Worm (Caenorhabditis elegans): Measurements from ENCODE around the gene Y5H2B.3.

Y5H2B.3 gene

ce11 chrV:2216927-2217326 lies 28.8 kb downstream of the Y5H2B.3 start:
- TF ChIP-seq rcor-1 (GFP tag; IDR thresholded peaks at IDR 0.05) (no peak), lsl-1 (GFP tag; optimal IDR thresholded peaks at IDR 0.05) (no peak)

DNA sequence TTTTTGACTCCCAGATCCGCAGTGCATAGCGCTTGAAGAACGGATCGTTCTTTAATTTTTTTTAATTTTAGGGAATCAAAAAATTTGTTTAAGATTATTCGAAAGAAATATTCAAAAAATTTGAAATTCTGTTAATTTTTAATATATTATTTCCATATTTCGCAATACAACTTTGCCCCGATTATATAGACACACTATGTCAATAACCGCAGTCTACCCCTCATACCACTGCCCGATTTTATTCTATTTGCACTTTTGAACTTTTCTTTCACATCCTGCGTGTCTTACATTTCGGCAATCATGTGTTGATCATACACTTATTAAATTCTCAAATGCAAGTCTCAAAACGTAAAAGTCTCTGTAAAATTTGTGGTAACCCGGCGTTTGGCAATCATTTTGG lies 30.7 kb downstream of the Y5H2B.3 start, which contains the start of gene nhr-56:
nhr-56 (plus strand) TSS at position 202 of the 400 bp plus-strand sequence.
- no peak for TF ChIP-seq akir-1 (GFP tag; optimal IDR thresholded peaks at IDR 0.05)
- no peak for TF ChIP-seq T07F8.4 (tag; optimal IDR thresholded peaks at IDR 0.05)
- no peak for TF ChIP-seq lin-26 (GFP tag; IDR thresholded peaks at IDR 0.05)
- no peak for TF ChIP-seq egl-44 (GFP tag; IDR thresholded peaks at IDR 0.05)
- no peak for TF ChIP-seq let-607 (tag; optimal IDR thresholded peaks at IDR 0.05)
- TF ChIP-seq nhr-80 (tag; optimal IDR thresholded peaks at IDR 0.05): peak; percentile 68
- TF ChIP-seq ztf-22 (GFP tag; optimal IDR thresholded peaks at IDR 0.05): no peak
- no peak for TF ChIP-seq egl-18 (GFP tag; IDR thresholded peaks at IDR 0.05)
- TF ChIP-seq hmg-1.2 (GFP tag; IDR thresholded peaks at IDR 0.05): peak; percentile 23; the same call in 1 of the 2 replicates
- peak; percentile 94 for TF ChIP-seq cebp-1 (GFP tag; IDR thresholded peaks at IDR 0.05)
- peak; percentile 98 for TF ChIP-seq cebp-1 (tag; optimal IDR thresholded peaks at IDR 0.05)
- TF ChIP-seq mel-28 (tag; optimal IDR thresholded peaks at IDR 0.05; ENCODE audit: borderline replicate concordance): no peak
- peak; percentile 17 for TF ChIP-seq ceh-27 (GFP tag; optimal IDR thresholded peaks at IDR 0.05)
- TF ChIP-seq ets-4 (GFP tag; optimal IDR thresholded peaks at IDR 0.05): no peak
- no peak for TF ChIP-seq lin-40 (tag; optimal IDR thresholded peaks at IDR 0.05)
- no peak for TF ChIP-seq F57C9.4 (tag; optimal IDR thresholded peaks at IDR 0.05)
- TF ChIP-seq attf-5 (GFP tag; optimal IDR thresholded peaks at IDR 0.05): peak; percentile 91
- TF ChIP-seq Y56A3A.18 (GFP tag; IDR thresholded peaks at IDR 0.05): no peak
- no peak for TF ChIP-seq ceh-91 (GFP tag; IDR thresholded peaks at IDR 0.05)

ce11 chrV:2221764-2222163 lies 33.7 kb downstream of the Y5H2B.3 start, which contains the start of gene nhr-128:
TSS of gene nhr-128 (plus strand) at chrV:2222064.
- TF ChIP-seq unc-62 (GFP tag; optimal IDR thresholded peaks at IDR 0.05) (no peak), ama-1 (optimal IDR thresholded peaks at IDR 0.05) (no peak), ama-1 (GFP tag; optimal IDR thresholded peaks at IDR 0.05) (no peak), lin-40 (tag; optimal IDR thresholded peaks at IDR 0.05) (no peak), gei-17 (GFP tag; optimal IDR thresholded peaks at IDR 0.05) (no peak), lin-35 (GFP tag; optimal IDR thresholded peaks at IDR 0.05) (no peak), aptf-2 (GFP tag; conservative IDR thresholded peaks at IDR 0.05) (no peak), hsf-1 (GFP tag; IDR thresholded peaks at IDR 0.05) (no peak), C06A6.2 (GFP tag; conservative IDR thresholded peaks at IDR 0.05) (no peak), ztf-18 (tag; optimal IDR thresholded peaks at IDR 0.05) (no peak), F55B11.4 (tag; optimal IDR thresholded peaks at IDR 0.05; ENCODE audit: borderline replicate concordance, insufficient read depth) (no peak), F10E7.11 (tag; optimal IDR thresholded peaks at IDR 0.05) (no peak), Y95B8A.8 (GFP tag; IDR thresholded peaks at IDR 0.05) (no peak), zfh-2 (GFP tag; conservative IDR thresholded peaks at IDR 0.05) (no peak), lin-54 (GFP tag; optimal IDR thresholded peaks at IDR 0.05) (no peak), efl-1 (GFP tag; optimal IDR thresholded peaks at IDR 0.05) (no peak), F49E8.2 (tag; optimal IDR thresholded peaks at IDR 0.05; ENCODE audit: insufficient read depth) (no peak), lin-26 (GFP tag; IDR thresholded peaks at IDR 0.05) (no peak), sea-2 (GFP tag; IDR thresholded peaks at IDR 0.05) (no peak), B0336.3 (GFP tag; IDR thresholded peaks at IDR 0.05) (no peak), F22D6.2 (tag; optimal IDR thresholded peaks at IDR 0.05) (no peak)

Data from whole organism, young adult.